Worm (Caenorhabditis elegans) whole organism, late embryonic: ENCODE data around the gene ife-4.

Source experiments
- C08G9.2 ChIP-seq: sonication (generic microtip); optimal IDR thresholded peaks from 2 replicates; lab custom pipeline; 2016; ENCODE audit warnings: mild to moderate bottlenecking, missing genetic modification characterization, moderate library complexity, missing compliant biosample characterization
- F13H6.1 ChIP-seq: sonication (generic microtip); optimal IDR thresholded peaks from 2 replicates; lab custom pipeline; 2016; ENCODE audit warnings: missing genetic modification characterization, missing compliant biosample characterization
- ahr-1 ChIP-seq: sonication (generic microtip); optimal IDR thresholded peaks from 2 replicates; lab custom pipeline; 2016; ENCODE audit warnings: missing genetic modification characterization, missing compliant biosample characterization
- ceh-30 ChIP-seq: fragments of 150-350 bp; optimal IDR thresholded peaks from 2 replicates; lab custom pipeline; 2014; ENCODE audit warnings: missing biosample characterization, missing genetic modification characterization
- dmd-4 ChIP-seq: sonication (generic microtip); optimal IDR thresholded peaks from 2 replicates; lab custom pipeline; 2016; ENCODE audit warnings: borderline replicate concordance, missing genetic modification characterization, missing compliant biosample characterization
- elt-2 ChIP-seq: sonication (generic microtip); optimal IDR thresholded peaks from 2 replicates; lab custom pipeline; 2016; ENCODE audit warnings: missing genetic modification reagents, missing genetic modification characterization, missing compliant biosample characterization
- hlh-13 ChIP-seq: fragments of 200-800 bp; sonication (Bioruptor generic); optimal IDR thresholded peaks from 2 replicates; lab custom pipeline; 2018; ENCODE audit warnings: mild to moderate bottlenecking, missing genetic modification characterization, missing compliant biosample characterization
- lim-6 ChIP-seq: sonication (generic microtip); optimal IDR thresholded peaks from 2 replicates; lab custom pipeline; 2016; ENCODE audit warnings: missing genetic modification characterization, missing compliant biosample characterization
- npax-4 ChIP-seq: sonication (generic microtip); optimal IDR thresholded peaks from 2 replicates; lab custom pipeline; 2016; ENCODE audit warnings: missing genetic modification characterization, missing compliant biosample characterization
- pha-2 ChIP-seq: sonication (generic microtip); optimal IDR thresholded peaks from 2 replicates; lab custom pipeline; 2017; ENCODE audit warnings: mild to moderate bottlenecking, missing genetic modification characterization, missing compliant biosample characterization
- ref-2 ChIP-seq: sonication (generic microtip); optimal IDR thresholded peaks from 2 replicates; lab custom pipeline; 2016; ENCODE audit warnings: missing genetic modification characterization, missing compliant biosample characterization
- rnt-1 ChIP-seq: sonication (generic microtip); optimal IDR thresholded peaks from 2 replicates; lab custom pipeline; 2016; ENCODE audit warnings: missing genetic modification characterization, missing compliant biosample characterization

- TF ChIP-seq ahr-1 (tag; lab: Kevin White, UChicago): no peak
- no peak for TF ChIP-seq pha-2 (tag; lab: Kevin White, UChicago)
- TF ChIP-seq elt-2 (tag; lab: Kevin White, UChicago): no peak
- no peak for TF ChIP-seq ceh-30 (tag; lab: Kevin White, UChicago)
- TF ChIP-seq npax-4: no peak
- no peak for TF ChIP-seq C08G9.2 (tag; lab: Kevin White, UChicago)
- no peak for TF ChIP-seq lim-6 (tag; lab: Kevin White, UChicago)
- no peak for TF ChIP-seq rnt-1 (tag; lab: Kevin White, UChicago)
- TF ChIP-seq dmd-4 (tag; lab: Kevin White, UChicago): no peak
- TF ChIP-seq F13H6.1 (tag; lab: Kevin White, UChicago): no peak
- no peak for TF ChIP-seq hlh-13 (GFP tag; lab: Kevin White, UChicago)
- TF ChIP-seq ref-2: no peak
These were observed 14.3 kb upstream of the ife-4 start for ce11 chrX:1089676-1090075.
